Worm (Caenorhabditis elegans): Measurements from ENCODE around the gene F36H5.8.

The F36H5.8 gene

ce11 chrII:1750413-1750812 lies at the start of gene F36H5.8, which contains the start of gene F36H5.13:
F36H5.8 (minus strand) TSS chrII:1750686.
F36H5.13 (minus strand) TSS chrII:1750513.
- TF ChIP-seq R02D3.7 (tag; optimal IDR thresholded peaks at IDR 0.05) (no peak), ceh-44 (GFP tag; IDR thresholded peaks at IDR 0.05) (no peak), aha-1 (tag) (peak; percentile 9), lsy-2 (tag; optimal IDR thresholded peaks at IDR 0.05) (no peak)

ce11 chrII:1788087-1788486 lies 37.6 kb upstream of the F36H5.8 start, which contains the start of the genes C08F1.6 and fbxb-13:
C08F1.6 (minus strand) TSS chrII:1788187.
fbxb-13 (plus strand) TSS chrII:1788277.
- TF ChIP-seq madf-9 (GFP tag; conservative IDR thresholded peaks at IDR 0.05) (no peak), Y48G9A.11 (GFP tag; IDR thresholded peaks at IDR 0.05) (no peak), tra-1 (GFP tag; IDR thresholded peaks at IDR 0.05) (no peak), F49E8.2 (tag; optimal IDR thresholded peaks at IDR 0.05; ENCODE audit: borderline replicate concordance) (no peak), nhr-41 (GFP tag; IDR thresholded peaks at IDR 0.05) (no peak), vab-7 (GFP tag; IDR thresholded peaks at IDR 0.05) (no peak), daf-12 (tag; optimal IDR thresholded peaks at IDR 0.05) (no peak)

- no peak for TF ChIP-seq gei-8 (GFP tag; optimal IDR thresholded peaks at IDR 0.05)
- no peak for TF ChIP-seq mxl-3 (GFP tag; optimal IDR thresholded peaks at IDR 0.05)
- TF ChIP-seq unc-62 (GFP tag; optimal IDR thresholded peaks at IDR 0.05 in 1 of 2): peak in 1 of 2 experiments; percentile 97
- no peak for TF ChIP-seq unc-62 (tag; optimal IDR thresholded peaks at IDR 0.05)
- no peak for TF ChIP-seq ceh-44 (GFP tag; IDR thresholded peaks at IDR 0.05)
Observed at ce11 chrII:1787208-1787607, 36.7 kb upstream of the F36H5.8 start.

- TF ChIP-seq mxl-3 (GFP tag; optimal IDR thresholded peaks at IDR 0.05): no peak
- TF ChIP-seq nhr-102 (tag; optimal IDR thresholded peaks at IDR 0.05): no peak
- no peak for TF ChIP-seq zag-1 (tag; optimal IDR thresholded peaks at IDR 0.05)
- no peak for TF ChIP-seq zfp-2 (tag; optimal IDR thresholded peaks at IDR 0.05)
- no peak for TF ChIP-seq pqm-1 (tag; optimal IDR thresholded peaks at IDR 0.05)
- no peak for TF ChIP-seq sdz-12 (GFP tag; optimal IDR thresholded peaks at IDR 0.05)
- TF ChIP-seq F10B5.3 (tag; optimal IDR thresholded peaks at IDR 0.05): no peak
- no peak for TF ChIP-seq attf-4 (tag; optimal IDR thresholded peaks at IDR 0.05)
- TF ChIP-seq dve-1 (tag; optimal IDR thresholded peaks at IDR 0.05; ENCODE audit: insufficient read depth): no peak
Observed at ce11 chrII:1786209-1786608, 35.7 kb upstream of the F36H5.8 start, which contains the start of gene C08F1.10. C08F1.10 (minus strand) TSS chrII:1786309.

- no peak for TF ChIP-seq nhr-42 (GFP tag; IDR thresholded peaks at IDR 0.05)
- no peak for TF ChIP-seq dmd-8 (GFP tag; IDR thresholded peaks at IDR 0.05)
- no peak for TF ChIP-seq hmg-1.1 (GFP tag; IDR thresholded peaks at IDR 0.05)
- TF ChIP-seq ctbp-1 (GFP tag; IDR thresholded peaks at IDR 0.05): no peak
- no peak for TF ChIP-seq daf-12 (tag; optimal IDR thresholded peaks at IDR 0.05)
- TF ChIP-seq ztf-7 (tag; optimal IDR thresholded peaks at IDR 0.05): no peak
- TF ChIP-seq nhr-48 (tag; optimal IDR thresholded peaks at IDR 0.05): no peak
- no peak for TF ChIP-seq dve-1 (tag; optimal IDR thresholded peaks at IDR 0.05; ENCODE audit: insufficient read depth)
- no peak for TF ChIP-seq lin-39 (tag; optimal IDR thresholded peaks at IDR 0.05)
- no peak for TF ChIP-seq nhr-10 (tag; optimal IDR thresholded peaks at IDR 0.05)
- no peak for TF ChIP-seq fkh-10 (GFP tag; optimal IDR thresholded peaks at IDR 0.05)
- no peak for TF ChIP-seq ceh-82 (tag; optimal IDR thresholded peaks at IDR 0.05)
- TF ChIP-seq hlh-11 (tag; optimal IDR thresholded peaks at IDR 0.05): no peak
- TF ChIP-seq nhr-11 (tag; optimal IDR thresholded peaks at IDR 0.05): no peak
Observed at ce11 chrII:1784799-1785198, 34.3 kb upstream of the F36H5.8 start, which contains the start of gene C08F1.11. C08F1.11 (minus strand) TSS chrII:1784899.

All from whole organism, L4 larva.